Worm (Caenorhabditis elegans) whole organism, late embryonic: Measurements from ENCODE around the gene T25D3.4.

ENCODE experiments used
- K02D7.2 ChIP-seq: sonication (generic microtip); optimal IDR thresholded peaks from 2 replicates; lab custom pipeline; 2017; ENCODE audit warnings: mild to moderate bottlenecking, missing genetic modification characterization, missing compliant biosample characterization
- K09A11.1 ChIP-seq: sonication (generic microtip); optimal IDR thresholded peaks from 2 replicates; lab custom pipeline; 2017; ENCODE audit warnings: antibody characterized with exemption, mild to moderate bottlenecking, missing genetic modification characterization, missing compliant biosample characterization; ENCODE audit not compliant: insufficient read depth
- T23F11.4 ChIP-seq: fragments of 200-800 bp; sonication (Bioruptor generic); optimal IDR thresholded peaks from 2 replicates; lab custom pipeline; 2018; ENCODE audit warnings: mild to moderate bottlenecking, missing genetic modification characterization, missing compliant biosample characterization
- ceh-18 ChIP-seq: sonication (generic microtip); optimal IDR thresholded peaks from 2 replicates; lab custom pipeline; 2016; ENCODE audit warnings: missing genetic modification characterization, missing compliant biosample characterization
- ceh-19 ChIP-seq: fragments of 200-800 bp; sonication (Bioruptor generic); optimal IDR thresholded peaks from 2 replicates; lab custom pipeline; 2018; ENCODE audit warnings: mild to moderate bottlenecking, missing genetic modification characterization, missing compliant biosample characterization
- ceh-34 ChIP-seq: sonication (generic microtip); optimal IDR thresholded peaks from 2 replicates; lab custom pipeline; 2016; ENCODE audit warnings: mild to moderate bottlenecking, missing genetic modification characterization, missing compliant biosample characterization
- ceh-48 ChIP-seq: sonication (generic microtip); optimal IDR thresholded peaks from 2 replicates; lab custom pipeline; 2016; ENCODE audit warnings: missing genetic modification characterization, inconsistent platforms, missing compliant biosample characterization
- ceh-9 ChIP-seq: sonication (generic microtip); optimal IDR thresholded peaks from 2 replicates; lab custom pipeline; 2016; ENCODE audit warnings: mild to moderate bottlenecking, missing genetic modification characterization, inconsistent platforms, missing compliant biosample characterization
- dmd-4 ChIP-seq: sonication (generic microtip); optimal IDR thresholded peaks from 2 replicates; lab custom pipeline; 2016; ENCODE audit warnings: borderline replicate concordance, missing genetic modification characterization, missing compliant biosample characterization
- dve-1 ChIP-seq: sonication (generic microtip); optimal IDR thresholded peaks from 2 replicates; lab custom pipeline; 2017; ENCODE audit warnings: antibody characterized with exemption, mild to moderate bottlenecking, missing genetic modification characterization, missing compliant biosample characterization
- elt-2 ChIP-seq: sonication (generic microtip); optimal IDR thresholded peaks from 2 replicates; lab custom pipeline; 2016; ENCODE audit warnings: missing genetic modification reagents, missing genetic modification characterization, missing compliant biosample characterization
- fax-1 ChIP-seq: sonication (generic microtip); optimal IDR thresholded peaks from 2 replicates; lab custom pipeline; 2016; ENCODE audit warnings: missing genotype, missing genetic modification characterization, missing compliant biosample characterization
- fkh-10 ChIP-seq: fragments of 150-350 bp; optimal IDR thresholded peaks from 2 replicates; lab custom pipeline; 2014; ENCODE audit warnings: missing biosample characterization, missing genetic modification reagents, missing genetic modification characterization
- hlh-30 ChIP-seq: sonication (generic microtip); optimal IDR thresholded peaks from 2 replicates; lab custom pipeline; 2017; ENCODE audit warnings: antibody characterized with exemption, missing genetic modification characterization, missing compliant biosample characterization; ENCODE audit not compliant: insufficient read depth
- hlh-8 ChIP-seq: sonication (generic microtip); optimal IDR thresholded peaks from 2 replicates; lab custom pipeline; 2016; ENCODE audit warnings: missing genotype, missing genetic modification characterization, missing compliant biosample characterization
- mec-3 ChIP-seq: sonication (generic microtip); optimal IDR thresholded peaks from 2 replicates; lab custom pipeline; 2016; ENCODE audit warnings: borderline replicate concordance, missing genetic modification characterization, missing compliant biosample characterization
- nfya-1 ChIP-seq: sonication (generic microtip); optimal IDR thresholded peaks from 2 replicates; lab custom pipeline; 2017; ENCODE audit warnings: missing genetic modification characterization, mild to moderate bottlenecking, missing compliant biosample characterization, antibody characterized with exemption, moderate library complexity
- pag-3 ChIP-seq: sonication (generic microtip); optimal IDR thresholded peaks from 2 replicates; lab custom pipeline; 2016; ENCODE audit warnings: missing compliant biosample characterization, missing genetic modification characterization, borderline replicate concordance
- pat-9 ChIP-seq: fragments of 200-800 bp; sonication (Bioruptor generic); optimal IDR thresholded peaks from 2 replicates; lab custom pipeline; 2018; ENCODE audit warnings: mild to moderate bottlenecking, missing genetic modification characterization, moderate library complexity, missing compliant biosample characterization
- pros-1 ChIP-seq: fragments of 150-350 bp; optimal IDR thresholded peaks from 2 replicates; lab custom pipeline; 2014; ENCODE audit warnings: missing biosample characterization, missing genetic modification reagents, missing genetic modification characterization
- rnt-1 ChIP-seq: sonication (generic microtip); optimal IDR thresholded peaks from 2 replicates; lab custom pipeline; 2016; ENCODE audit warnings: missing genetic modification characterization, missing compliant biosample characterization
- tbx-2 ChIP-seq: sonication (generic microtip); optimal IDR thresholded peaks from 2 replicates; lab custom pipeline; 2016; ENCODE audit warnings: missing genetic modification characterization, missing compliant biosample characterization
- ttx-3 ChIP-seq: sonication (generic microtip); optimal IDR thresholded peaks from 2 replicates; lab custom pipeline; 2016; ENCODE audit warnings: missing genetic modification reagents, missing genetic modification characterization, missing compliant biosample characterization
- unc-42 ChIP-seq: sonication (generic microtip); optimal IDR thresholded peaks from 2 replicates; lab custom pipeline; 2016; ENCODE audit warnings: missing genotype, missing genetic modification characterization, missing compliant biosample characterization
- unc-55 ChIP-seq: sonication (generic microtip); optimal IDR thresholded peaks from 2 replicates; lab custom pipeline; 2017; ENCODE audit warnings: missing biosample characterization, missing genetic modification reagents, missing genetic modification characterization

The T25D3.4 gene

DNA sequence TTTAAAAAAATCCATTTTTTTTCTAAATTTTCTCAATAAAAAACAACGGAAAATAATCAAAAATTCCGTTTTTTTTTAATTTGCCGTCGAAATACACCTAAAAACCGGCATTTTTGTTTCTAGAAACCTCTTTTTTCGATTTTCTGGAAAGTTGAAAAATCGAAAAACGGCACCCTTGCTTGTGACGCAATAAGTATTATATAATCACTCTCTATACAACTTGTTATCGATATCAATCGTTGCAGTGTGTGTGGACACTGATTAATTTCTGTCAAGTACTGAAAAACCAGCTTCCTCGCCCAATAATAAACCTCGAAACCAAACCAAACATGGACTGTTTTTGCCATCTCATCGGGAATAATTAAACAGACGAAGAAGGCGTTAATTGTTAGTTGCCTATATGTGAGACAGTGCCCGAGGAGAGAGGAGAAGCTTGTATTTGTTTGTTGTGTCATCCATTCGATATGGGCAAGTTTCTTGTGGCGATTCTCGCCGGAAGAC is 10.0 kb downstream of the T25D3.4 start:
- TF ChIP-seq elt-2 (tag; lab: Kevin White, UChicago) (peak; percentile 65), rnt-1 (no peak)
- TF ChIP-seq, all 69 proteins: peak for 1

DNA sequence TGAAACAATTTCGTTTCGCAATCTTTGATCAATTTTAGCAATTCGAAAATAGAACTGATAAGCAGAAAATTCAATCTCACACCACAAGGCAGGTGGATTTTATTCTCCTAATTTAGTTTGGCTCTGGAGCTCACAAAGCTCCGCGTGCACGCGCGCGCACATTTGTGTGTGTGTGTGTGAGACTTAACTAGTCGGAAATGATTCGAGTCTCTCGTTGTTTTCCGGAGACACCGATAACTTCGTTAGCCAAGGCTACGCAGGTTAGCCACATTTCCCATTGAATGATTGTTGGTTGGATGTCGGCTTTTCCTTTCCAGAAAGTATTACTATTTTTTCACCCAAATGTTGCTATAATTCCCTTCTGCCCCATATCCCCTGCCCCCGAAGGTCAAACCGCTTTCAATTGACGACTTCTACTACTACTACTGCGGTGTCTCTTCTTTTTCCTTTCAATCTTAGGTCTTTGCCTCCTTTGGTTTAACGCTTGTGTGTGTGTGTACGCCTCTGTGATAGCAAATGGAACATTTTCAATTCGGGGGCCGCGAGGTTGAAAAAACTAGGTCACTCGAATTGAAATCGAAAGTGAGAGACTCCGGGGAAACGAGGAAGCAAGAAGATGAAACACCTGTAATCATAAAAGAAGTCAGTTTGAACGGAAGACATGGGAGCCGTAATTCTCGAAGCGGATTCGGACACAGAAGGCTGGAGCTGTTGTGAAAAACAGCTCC is 11.1 kb downstream of the T25D3.4 start:
- no peak for TF ChIP-seq K09A11.1 (tag; lab: Kevin White, UChicago)
- TF ChIP-seq T23F11.4 = no peak
- peak; percentile 21 for TF ChIP-seq dmd-4 (tag; lab: Kevin White, UChicago)
- peak; percentile 5 for TF ChIP-seq rnt-1
- TF ChIP-seq unc-42 (tag; lab: Kevin White, UChicago) = peak; percentile 93

DNA sequence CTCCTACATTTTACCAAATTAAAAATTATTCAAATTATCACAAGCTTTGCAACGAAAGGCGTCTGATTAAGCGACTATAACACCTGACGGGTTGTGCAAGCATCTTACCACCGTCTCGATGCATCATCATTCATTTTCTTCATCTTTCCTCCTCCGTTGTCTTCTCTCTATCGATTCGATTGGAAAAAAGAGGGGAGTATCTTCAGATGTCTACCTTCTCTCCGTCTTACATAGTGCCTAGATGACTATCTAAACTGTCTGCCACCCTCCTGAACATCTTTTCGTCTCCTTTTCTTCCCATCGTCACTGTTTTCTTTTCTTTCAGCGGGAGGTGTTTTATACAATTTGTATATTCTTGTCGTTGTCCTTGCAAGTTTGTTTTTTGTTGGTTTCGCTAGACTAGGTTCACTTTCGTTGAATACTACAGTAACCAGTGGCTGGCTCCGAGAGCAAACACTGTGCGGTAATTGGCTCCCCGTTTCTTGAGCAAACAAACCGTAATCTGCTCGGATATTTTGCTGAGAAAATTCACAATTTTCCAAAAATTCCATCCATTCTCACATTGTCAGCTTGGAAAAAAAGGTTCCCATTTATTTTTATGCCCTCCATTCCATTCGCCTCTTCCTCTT is 12.4 kb downstream of the T25D3.4 start:
- TF ChIP-seq ttx-3 (tag; lab: Kevin White, UChicago) (no peak), nfya-1 (tag; lab: Kevin White, UChicago) (peak; percentile 62), hlh-30 (tag; lab: Kevin White, UChicago) (no peak), ceh-34 (tag; lab: Kevin White, UChicago) (no peak), mec-3 (tag; lab: Kevin White, UChicago) (no peak), unc-55 (GFP tag; lab: Kevin White, UChicago) (peak; percentile 64), pag-3 (no peak), pros-1 (no peak), elt-2 (tag; lab: Kevin White, UChicago) (peak; percentile 5), dve-1 (tag; lab: Kevin White, UChicago) (peak; percentile 28), ceh-18 (tag; lab: Kevin White, UChicago) (peak; percentile 22)

DNA sequence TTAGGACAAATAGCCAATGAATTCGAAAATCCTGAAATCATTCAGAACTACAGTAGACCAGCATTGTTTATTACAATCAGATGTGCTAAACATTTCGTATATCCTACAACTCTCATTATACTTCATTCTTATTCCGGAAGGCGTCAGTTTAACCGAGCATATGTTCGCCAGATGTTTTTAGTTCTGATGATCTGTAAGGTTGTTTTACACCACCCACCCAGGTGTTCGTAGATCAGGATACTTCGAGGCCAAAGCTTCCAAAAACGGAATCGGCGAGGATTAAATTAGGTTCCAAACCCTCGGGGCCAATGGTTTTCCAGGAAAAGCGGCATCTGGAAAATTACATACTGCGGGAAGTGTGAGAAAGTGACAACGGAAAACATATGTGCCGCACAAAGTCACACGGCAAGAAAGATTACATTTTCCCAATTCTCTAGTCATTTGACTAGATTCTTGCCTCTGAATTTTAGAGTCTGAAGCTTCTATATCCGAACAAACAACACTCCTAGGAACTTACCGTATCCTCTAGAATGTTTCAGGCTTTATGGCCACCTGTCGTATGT is 13.6 kb downstream of the T25D3.4 start:
- TF ChIP-seq hlh-8 (tag; lab: Kevin White, UChicago) (peak; percentile 96), ceh-9 (tag; lab: Kevin White, UChicago) (no peak)

DNA sequence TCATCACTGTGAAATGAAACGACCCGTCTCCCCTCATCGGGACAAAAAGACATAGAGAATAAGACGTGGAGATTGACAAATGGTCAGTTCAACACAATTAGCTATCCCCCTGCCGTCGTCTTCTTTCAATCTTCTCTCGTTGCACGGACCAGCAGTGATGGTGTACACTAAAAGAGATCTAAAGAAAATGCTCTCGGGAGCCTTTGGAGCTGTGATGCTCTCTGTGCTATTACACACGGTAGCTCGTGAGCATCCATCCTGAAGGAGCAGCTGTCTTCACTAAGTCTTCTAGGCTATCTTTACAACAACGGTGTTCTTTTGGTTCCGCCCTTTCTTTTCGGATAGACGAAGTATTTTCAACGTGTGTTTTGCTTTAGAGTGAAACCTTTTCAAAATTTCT is 14.2 kb downstream of the T25D3.4 start:
- TF ChIP-seq pat-9 (tag; lab: Kevin White, UChicago) (peak; percentile 57), ttx-3 (tag; lab: Kevin White, UChicago) (no peak), rnt-1 (peak; percentile 49), ceh-19 (GFP tag; lab: Kevin White, UChicago) (no peak), tbx-2 (tag; lab: Kevin White, UChicago) (peak; percentile 14), ceh-48 (tag; lab: Kevin White, UChicago) (no peak), unc-55 (GFP tag; lab: Kevin White, UChicago) (peak; percentile 39), ceh-18 (tag; lab: Kevin White, UChicago) (peak; percentile 16)

DNA sequence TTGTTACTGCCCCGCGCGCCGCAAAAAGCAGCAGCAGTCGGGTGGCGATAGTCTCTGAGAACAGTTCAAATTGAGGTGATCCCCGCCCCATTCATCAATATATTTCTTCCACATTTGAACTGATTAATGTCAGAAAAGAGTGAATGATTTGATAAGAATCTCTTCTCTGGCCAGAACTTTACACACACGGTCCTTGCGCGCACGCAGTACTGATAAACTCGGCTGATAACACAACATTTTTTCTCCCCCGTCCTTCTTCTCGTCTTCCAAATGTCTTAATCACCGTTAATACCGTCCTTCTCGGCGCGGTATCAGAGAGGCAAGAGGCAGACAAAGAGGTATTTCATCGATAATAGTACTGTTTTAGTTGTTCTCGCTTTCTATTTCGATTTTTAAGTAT is 15.1 kb downstream of the T25D3.4 start, which contains the start of gene etr-1:
etr-1 (plus strand) TSS at position 193 of the 400 bp plus-strand sequence.
- TF ChIP-seq fax-1 (tag; lab: Kevin White, UChicago) = no peak
- TF ChIP-seq fkh-10 (GFP tag; lab: Kevin White, UChicago) = no peak
- TF ChIP-seq K02D7.2 (tag; lab: Kevin White, UChicago) = no peak
- peak; percentile 98 for TF ChIP-seq elt-2 (tag; lab: Kevin White, UChicago)
